Worm (Caenorhabditis elegans) whole organism, L2 larva: ENCODE data around the gene W03F9.11.

Experiments
- ama-1 ChIP-seq: fragments of 150-350 bp; optimal IDR thresholded peaks from 2 replicates; lab custom pipeline; 2018; ENCODE audit warnings: inconsistent platforms
- blmp-1 ChIP-seq: sonication (generic microtip); optimal IDR thresholded peaks from 2 replicates; lab custom pipeline; 2017; ENCODE audit warnings: missing genetic modification characterization, mild to moderate bottlenecking, missing compliant biosample characterization, antibody characterized with exemption, moderate library complexity; ENCODE audit not compliant: insufficient read depth
- crh-2 ChIP-seq: sonication (generic microtip); optimal IDR thresholded peaks from 2 replicates; lab custom pipeline; 2017; ENCODE audit warnings: missing biosample characterization, missing genetic modification characterization
- egl-27 ChIP-seq: sonication (generic microtip); optimal IDR thresholded peaks from 3 replicates; lab custom pipeline; 2017; ENCODE audit warnings: missing biosample characterization, missing genetic modification reagents, missing genetic modification characterization
- elt-1 ChIP-seq: fragments of 150-350 bp; optimal IDR thresholded peaks from 2 replicates; lab custom pipeline; 2014; ENCODE audit warnings: missing biosample characterization, missing genetic modification characterization
- fos-1 ChIP-seq: fragments of 150-350 bp; optimal IDR thresholded peaks from 2 replicates; lab custom pipeline; 2014; ENCODE audit warnings: missing biosample characterization, missing genetic modification characterization
- lin-39 ChIP-seq: fragments of 150-350 bp; optimal IDR thresholded peaks from 2 replicates; lab custom pipeline; 2014; ENCODE audit warnings: missing biosample characterization, missing genetic modification reagents, missing genetic modification characterization
- lsy-2 ChIP-seq, 2 experiments: fragments of 150-350 bp in 1 of 2; sonication (generic microtip) in 1 of 2; optimal IDR thresholded peaks; 2 replicates each; lab custom pipeline; 2014 to 2017; ENCODE audit warnings: missing biosample characterization in 2 of 2, missing genetic modification characterization in 2 of 2
- mab-5 ChIP-seq: fragments of 150-350 bp; optimal IDR thresholded peaks from 2 replicates; lab custom pipeline; 2014; ENCODE audit warnings: missing biosample characterization, missing genetic modification characterization
- nhr-10 ChIP-seq: sonication (generic microtip); optimal IDR thresholded peaks from 2 replicates; lab custom pipeline; 2017; ENCODE audit warnings: missing biosample characterization, missing genetic modification characterization
- nhr-12 ChIP-seq: fragments of 150-350 bp; optimal IDR thresholded peaks from 2 replicates; lab custom pipeline; 2014; ENCODE audit warnings: missing biosample characterization, missing genetic modification characterization
- unc-55 ChIP-seq: fragments of 150-350 bp; sonication (generic microtip); optimal IDR thresholded peaks from 3 replicates; lab custom pipeline; 2014; ENCODE audit warnings: missing biosample characterization, missing genetic modification reagents, missing genetic modification characterization
- unc-62 ChIP-seq: fragments of 150-350 bp; optimal IDR thresholded peaks from 2 replicates; lab custom pipeline; 2014; ENCODE audit warnings: missing biosample characterization, missing genetic modification reagents, missing genetic modification characterization

DNA sequence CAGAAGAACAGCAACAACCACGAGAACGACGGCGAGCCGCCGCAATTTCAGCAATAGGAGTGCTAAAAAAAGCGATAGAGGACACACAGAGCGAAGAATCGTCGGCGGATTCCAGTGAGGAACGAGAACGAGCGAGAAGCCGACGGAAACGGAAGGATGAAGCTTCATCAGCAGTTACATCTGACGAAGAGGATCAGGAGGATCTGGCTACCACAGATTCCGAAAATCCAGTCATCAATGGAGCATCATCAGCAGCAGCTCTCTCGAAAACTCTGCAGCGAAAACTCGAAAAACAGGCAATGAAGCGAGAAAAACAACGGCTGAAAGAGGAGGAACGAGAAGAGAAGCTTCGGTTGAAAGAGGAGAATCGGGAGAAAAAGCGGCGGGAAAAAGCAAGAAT lies 48.3 kb upstream of the W03F9.11 start:
- TF ChIP-seq nhr-10 (tag; lab: Kevin White, UChicago): no peak
- TF ChIP-seq lsy-2 (tag; optimal IDR thresholded peaks at IDR 0.05; lab: Kevin White, UChicago): no peak
- TF ChIP-seq nhr-12: no peak
- no peak for TF ChIP-seq blmp-1 (tag; lab: Kevin White, UChicago)
- no peak for TF ChIP-seq unc-62 (GFP tag; lab: Kevin White, UChicago)
- TF ChIP-seq ama-1 (lab: Kevin White, UChicago): no peak
- TF ChIP-seq lin-39 (tag; lab: Kevin White, UChicago): no peak
- TF ChIP-seq egl-27 (tag; lab: Kevin White, UChicago): no peak
- TF ChIP-seq fos-1: no peak
- no peak for TF ChIP-seq crh-2 (tag; lab: Kevin White, UChicago)
- TF ChIP-seq mab-5 (tag; lab: Kevin White, UChicago): no peak
- no peak for TF ChIP-seq unc-55 (GFP tag; lab: Kevin White, UChicago)
- no peak for TF ChIP-seq elt-1 (tag; lab: Kevin White, UChicago)
